Worm (Caenorhabditis elegans) whole organism, L2 larva: Measurements from ENCODE around the gene K08H2.3.

Experiments used
- C34F6.9 ChIP-seq: fragments of 150-350 bp; optimal IDR thresholded peaks from 2 replicates; lab custom pipeline; 2014; ENCODE audit warnings: missing biosample characterization, missing genetic modification characterization
- F13H6.1 ChIP-seq: sonication (generic microtip); optimal IDR thresholded peaks from 2 replicates; lab custom pipeline; 2016; ENCODE audit warnings: missing genetic modification characterization, missing compliant biosample characterization
- Y55F3AM.14 ChIP-seq: fragments of 200-800 bp; sonication (Bioruptor generic); optimal IDR thresholded peaks from 2 replicates; lab custom pipeline; 2018; ENCODE audit warnings: mild to moderate bottlenecking, missing genetic modification characterization, missing compliant biosample characterization
- ZK546.5 ChIP-seq: sonication (generic microtip); optimal IDR thresholded peaks from 2 replicates; lab custom pipeline; 2017; ENCODE audit warnings: missing biosample characterization, missing genetic modification characterization
- alr-1 ChIP-seq: fragments of 150-350 bp; optimal IDR thresholded peaks from 2 replicates; lab custom pipeline; 2014; ENCODE audit warnings: missing biosample characterization, missing genetic modification characterization
- aly-2 ChIP-seq: fragments of 150-350 bp; optimal IDR thresholded peaks from 2 replicates; lab custom pipeline; 2014; ENCODE audit warnings: missing biosample characterization, missing genetic modification characterization
- ama-1 ChIP-seq: fragments of 150-350 bp; optimal IDR thresholded peaks from 2 replicates; lab custom pipeline; 2018; ENCODE audit warnings: inconsistent platforms
- blmp-1 ChIP-seq: sonication (generic microtip); optimal IDR thresholded peaks from 2 replicates; lab custom pipeline; 2017; ENCODE audit warnings: missing genetic modification characterization, mild to moderate bottlenecking, missing compliant biosample characterization, antibody characterized with exemption, moderate library complexity; ENCODE audit not compliant: insufficient read depth
- ceh-16 ChIP-seq: fragments of 150-350 bp; optimal IDR thresholded peaks from 2 replicates; lab custom pipeline; 2014; ENCODE audit warnings: missing biosample characterization, missing genetic modification characterization
- crh-2 ChIP-seq: sonication (generic microtip); optimal IDR thresholded peaks from 2 replicates; lab custom pipeline; 2017; ENCODE audit warnings: missing biosample characterization, missing genetic modification characterization
- egl-27 ChIP-seq: sonication (generic microtip); optimal IDR thresholded peaks from 3 replicates; lab custom pipeline; 2017; ENCODE audit warnings: missing biosample characterization, missing genetic modification reagents, missing genetic modification characterization
- elt-1 ChIP-seq: fragments of 150-350 bp; optimal IDR thresholded peaks from 2 replicates; lab custom pipeline; 2014; ENCODE audit warnings: missing biosample characterization, missing genetic modification characterization
- elt-3 ChIP-seq: sonication (generic microtip); optimal IDR thresholded peaks from 2 replicates; lab custom pipeline; 2017; ENCODE audit warnings: missing biosample characterization, missing genetic modification characterization
- fos-1 ChIP-seq: fragments of 150-350 bp; optimal IDR thresholded peaks from 2 replicates; lab custom pipeline; 2014; ENCODE audit warnings: missing biosample characterization, missing genetic modification characterization
- gmeb-1 ChIP-seq: fragments of 150-350 bp; optimal IDR thresholded peaks from 2 replicates; lab custom pipeline; 2014; ENCODE audit warnings: missing biosample characterization, missing genetic modification characterization
- lin-11 ChIP-seq: fragments of 150-350 bp; sonication (generic microtip); optimal IDR thresholded peaks from 2 replicates; lab custom pipeline; 2014; ENCODE audit warnings: missing biosample characterization, missing genetic modification characterization, inconsistent platforms, mixed read lengths
- lin-13 ChIP-seq: fragments of 150-350 bp; optimal IDR thresholded peaks from 2 replicates; lab custom pipeline; 2014; ENCODE audit warnings: missing biosample characterization, missing genetic modification reagents, missing genetic modification characterization
- lin-39 ChIP-seq: fragments of 150-350 bp; optimal IDR thresholded peaks from 2 replicates; lab custom pipeline; 2014; ENCODE audit warnings: missing biosample characterization, missing genetic modification reagents, missing genetic modification characterization
- lsy-2 ChIP-seq, 2 experiments: fragments of 150-350 bp in 1 of 2; sonication (generic microtip) in 1 of 2; optimal IDR thresholded peaks; 2 replicates each; lab custom pipeline; 2014 to 2017; ENCODE audit warnings: missing biosample characterization in 2 of 2, missing genetic modification characterization in 2 of 2
- mab-5 ChIP-seq: fragments of 150-350 bp; optimal IDR thresholded peaks from 2 replicates; lab custom pipeline; 2014; ENCODE audit warnings: missing biosample characterization, missing genetic modification characterization
- mbf-1 ChIP-seq: sonication (generic microtip); optimal IDR thresholded peaks from 2 replicates; lab custom pipeline; 2017; ENCODE audit warnings: missing biosample characterization, missing genetic modification characterization
- mdl-1 ChIP-seq, 2 experiments: fragments of 150-350 bp in 1 of 2; sonication (generic microtip) in 1 of 2; optimal IDR thresholded peaks; 2 replicates each; lab custom pipeline; 2017; ENCODE audit warnings: missing biosample characterization in 2 of 2, missing genetic modification characterization in 2 of 2
- nhr-10 ChIP-seq: sonication (generic microtip); optimal IDR thresholded peaks from 2 replicates; lab custom pipeline; 2017; ENCODE audit warnings: missing biosample characterization, missing genetic modification characterization
- nhr-11 ChIP-seq: fragments of 150-350 bp; optimal IDR thresholded peaks from 2 replicates; lab custom pipeline; 2014; ENCODE audit warnings: missing biosample characterization, missing genetic modification characterization
- nhr-129 ChIP-seq: fragments of 150-350 bp; optimal IDR thresholded peaks from 2 replicates; lab custom pipeline; 2014; ENCODE audit warnings: missing biosample characterization, missing genetic modification characterization
- nhr-23 ChIP-seq: fragments of 150-350 bp; optimal IDR thresholded peaks from 2 replicates; lab custom pipeline; 2014; ENCODE audit warnings: missing biosample characterization, missing genetic modification reagents, missing genetic modification characterization
- nhr-237 ChIP-seq: fragments of 150-350 bp; optimal IDR thresholded peaks from 2 replicates; lab custom pipeline; 2014; ENCODE audit warnings: missing biosample characterization, missing genetic modification characterization
- nhr-25 ChIP-seq: fragments of 150-350 bp; sonication (generic microtip); optimal IDR thresholded peaks from 3 replicates; lab custom pipeline; 2014; ENCODE audit warnings: missing biosample characterization, missing genetic modification characterization
- nhr-6 ChIP-seq: fragments of 150-350 bp; optimal IDR thresholded peaks from 2 replicates; lab custom pipeline; 2014; ENCODE audit warnings: missing biosample characterization, missing genetic modification characterization
- sem-4 ChIP-seq: fragments of 150-350 bp; optimal IDR thresholded peaks from 2 replicates; lab custom pipeline; 2014; ENCODE audit warnings: missing biosample characterization, missing genetic modification reagents, missing genetic modification characterization
- unc-39 ChIP-seq: fragments of 150-350 bp; optimal IDR thresholded peaks from 2 replicates; lab custom pipeline; 2014; ENCODE audit warnings: missing biosample characterization, missing genetic modification characterization
- unc-55 ChIP-seq: fragments of 150-350 bp; sonication (generic microtip); optimal IDR thresholded peaks from 3 replicates; lab custom pipeline; 2014; ENCODE audit warnings: missing biosample characterization, missing genetic modification reagents, missing genetic modification characterization
- unc-62 ChIP-seq: fragments of 150-350 bp; optimal IDR thresholded peaks from 2 replicates; lab custom pipeline; 2014; ENCODE audit warnings: missing biosample characterization, missing genetic modification reagents, missing genetic modification characterization
- zag-1 ChIP-seq: fragments of 150-350 bp; optimal IDR thresholded peaks from 2 replicates; lab custom pipeline; 2014; ENCODE audit warnings: missing biosample characterization, missing genetic modification characterization
- ztf-1 ChIP-seq: fragments of 200-800 bp; sonication (Bioruptor generic); conservative IDR thresholded peaks from 2 replicates; pipeline ENCODE4 v1.3.6; 2022; ENCODE audit warnings: missing genetic modification characterization, missing compliant biosample characterization

Gene K08H2.3

DNA sequence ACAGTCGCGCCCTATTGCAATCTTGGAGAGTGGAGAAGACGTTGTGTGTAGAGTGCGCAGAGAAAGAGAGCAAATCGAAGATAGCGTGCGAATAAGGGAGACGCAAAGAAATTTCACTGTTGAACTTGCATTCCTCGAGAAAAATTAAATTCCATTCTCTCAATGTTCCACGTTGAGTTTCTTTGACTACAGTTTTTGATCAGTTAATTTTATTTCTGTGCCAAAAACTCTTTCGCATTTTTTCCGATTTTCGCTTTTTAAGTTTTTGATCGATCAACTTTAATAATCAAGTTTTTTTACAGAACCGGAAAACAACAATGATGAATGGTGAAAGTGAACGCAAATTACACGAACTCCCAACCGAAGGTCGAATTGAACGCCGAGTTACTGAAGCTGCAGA is at the start of gene K08H2.3:
K08H2.3 (plus strand) TSS at position 301 of the 400 bp plus-strand sequence.
- TF ChIP-seq zag-1 (tag; lab: Kevin White, UChicago) = no peak
- no peak for TF ChIP-seq lin-39
- TF ChIP-seq C34F6.9 (tag; lab: Kevin White, UChicago) = no peak
- TF ChIP-seq alr-1 (tag; lab: Kevin White, UChicago) = no peak
- no peak for TF ChIP-seq unc-62 (GFP tag; lab: Kevin White, UChicago)
- no peak for TF ChIP-seq egl-27 (tag; lab: Kevin White, UChicago)
- no peak for TF ChIP-seq F13H6.1 (tag; lab: Kevin White, UChicago)
- no peak for TF ChIP-seq nhr-6 (tag; lab: Kevin White, UChicago)
- TF ChIP-seq lin-11 = no peak
- TF ChIP-seq nhr-237 (tag; lab: Kevin White, UChicago) = no peak
- no peak for TF ChIP-seq blmp-1 (tag; lab: Kevin White, UChicago)
- no peak for TF ChIP-seq elt-3 (tag; lab: Kevin White, UChicago)

DNA sequence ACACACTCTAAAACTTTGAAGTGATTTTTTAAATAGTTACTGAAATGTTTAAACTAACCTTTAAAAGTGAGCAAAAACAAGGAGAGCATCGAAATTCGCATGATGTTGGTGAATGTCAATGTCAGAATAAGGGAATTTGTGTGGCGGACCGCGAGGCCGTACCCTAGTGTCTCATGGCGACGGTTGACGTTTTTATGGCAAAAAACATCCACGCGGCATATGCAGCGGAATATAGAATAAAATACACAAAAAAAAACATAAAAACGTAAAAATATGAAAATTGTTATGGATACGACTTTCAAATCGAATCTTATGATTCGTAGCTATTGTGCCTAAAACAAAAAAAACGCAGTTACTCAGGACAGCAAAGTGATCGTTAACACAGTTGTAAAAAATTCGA is 47.3 kb upstream of the K08H2.3 start, which contains the start of gene cwp-5:
cwp-5 (minus strand) TSS at position 101 of the 400 bp plus-strand sequence.
- no peak for TF ChIP-seq lsy-2 (tag; optimal IDR thresholded peaks at IDR 0.05; lab: Kevin White, UChicago)
- no peak for TF ChIP-seq gmeb-1
- no peak for TF ChIP-seq lin-13 (GFP tag; lab: Kevin White, UChicago)
- no peak for TF ChIP-seq unc-39 (tag; lab: Kevin White, UChicago)
- no peak for TF ChIP-seq fos-1 (tag; lab: Kevin White, UChicago)
- TF ChIP-seq ztf-1 = no peak
- no peak for TF ChIP-seq egl-27 (tag; lab: Kevin White, UChicago)
- TF ChIP-seq nhr-23 (tag; lab: Kevin White, UChicago) = no peak
- no peak for TF ChIP-seq Y55F3AM.14 (GFP tag; lab: Kevin White, UChicago)
- TF ChIP-seq mdl-1 (tag; optimal IDR thresholded peaks at IDR 0.05; lab: Kevin White, UChicago) = no peak
- no peak for TF ChIP-seq aly-2 (tag; lab: Kevin White, UChicago)
- no peak for TF ChIP-seq ceh-16 (tag; lab: Kevin White, UChicago)
- TF ChIP-seq mbf-1 (tag; lab: Kevin White, UChicago) = no peak
- TF ChIP-seq unc-55 (GFP tag; lab: Kevin White, UChicago) = no peak
- TF ChIP-seq F13H6.1 (tag; lab: Kevin White, UChicago) = no peak

DNA sequence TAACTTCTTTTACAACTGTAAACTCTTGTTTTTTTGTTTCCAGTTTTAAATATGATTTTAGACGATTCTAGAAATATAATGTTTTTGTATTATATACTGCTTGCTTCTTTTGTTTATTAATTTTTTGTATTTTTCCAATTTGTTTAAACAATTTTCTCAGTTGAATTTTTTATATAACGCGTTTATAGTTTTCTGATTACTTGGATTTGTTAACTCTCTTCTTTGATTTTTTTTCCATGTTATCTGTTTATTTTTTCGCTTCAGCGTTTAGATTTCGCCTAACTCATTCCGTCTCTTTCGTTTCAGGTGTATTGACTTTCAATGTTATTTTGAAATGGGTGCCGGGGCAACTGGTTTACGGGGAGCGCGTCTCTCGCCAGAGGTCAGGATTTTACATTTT is 46.3 kb upstream of the K08H2.3 start, which contains the start of gene gpa-6:
gpa-6 (plus strand) TSS at position 301 of the 400 bp plus-strand sequence.
- TF ChIP-seq nhr-10 (tag; lab: Kevin White, UChicago) = no peak
- no peak for TF ChIP-seq nhr-25 (tag; lab: Kevin White, UChicago)
- no peak for TF ChIP-seq mab-5 (tag; lab: Kevin White, UChicago)
- no peak for TF ChIP-seq egl-27 (tag; lab: Kevin White, UChicago)
- TF ChIP-seq ama-1 (lab: Kevin White, UChicago) = no peak
- no peak for TF ChIP-seq sem-4
- TF ChIP-seq fos-1 (tag; lab: Kevin White, UChicago) = no peak

DNA sequence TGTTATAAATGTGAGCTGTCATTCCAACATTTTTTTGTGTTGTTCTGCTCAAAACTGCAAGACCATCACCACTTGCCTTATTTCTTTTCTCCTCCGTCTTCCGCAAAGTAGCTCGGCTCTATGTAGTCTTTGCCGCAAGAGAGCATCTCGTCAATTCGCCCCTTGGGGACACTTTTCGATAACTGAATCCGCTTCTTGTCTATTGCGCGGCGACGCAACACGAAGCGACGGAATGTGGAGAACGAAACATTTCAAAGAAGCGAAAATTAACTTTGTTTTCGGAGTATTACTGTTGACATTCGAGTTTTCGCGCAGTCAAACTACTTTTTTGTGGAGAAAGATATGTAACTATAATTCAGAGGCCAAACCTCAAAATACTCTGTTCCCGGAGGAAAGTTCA is 39.1 kb upstream of the K08H2.3 start:
- TF ChIP-seq nhr-23 (tag; lab: Kevin White, UChicago) (no peak), elt-1 (tag; lab: Kevin White, UChicago) (no peak), crh-2 (tag; lab: Kevin White, UChicago) (no peak), lin-39 (no peak), nhr-11 (tag; lab: Kevin White, UChicago) (no peak), nhr-10 (tag; lab: Kevin White, UChicago) (no peak), mdl-1 (tag; optimal IDR thresholded peaks at IDR 0.05; lab: Kevin White, UChicago) (no peak)

DNA sequence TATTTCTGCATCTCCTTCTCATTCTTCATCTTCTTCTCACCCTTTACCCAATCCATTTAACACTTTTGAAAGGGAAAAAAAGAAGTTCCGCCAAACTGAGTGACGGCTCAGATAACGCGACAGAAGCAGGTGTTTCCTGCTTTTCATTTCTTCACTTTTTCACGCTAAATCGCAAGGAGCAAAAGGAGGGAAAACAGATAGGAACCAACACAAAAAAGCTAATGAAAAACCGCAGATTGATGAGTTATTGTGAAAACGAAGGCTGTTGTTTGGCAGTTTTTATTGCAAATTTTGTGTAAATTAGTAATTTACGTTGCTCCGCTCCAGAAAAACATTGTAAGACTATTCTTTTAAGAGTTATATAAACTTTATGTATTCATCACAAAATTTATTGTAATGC is 36.9 kb upstream of the K08H2.3 start:
- TF ChIP-seq nhr-237 (tag; lab: Kevin White, UChicago) (no peak), ZK546.5 (tag; lab: Kevin White, UChicago) (no peak), unc-39 (tag; lab: Kevin White, UChicago) (no peak), nhr-11 (tag; lab: Kevin White, UChicago) (no peak), nhr-6 (tag; lab: Kevin White, UChicago) (no peak), Y55F3AM.14 (GFP tag; lab: Kevin White, UChicago) (no peak), F13H6.1 (tag; lab: Kevin White, UChicago) (peak; percentile 8), mdl-1 (tag; optimal IDR thresholded peaks at IDR 0.05; lab: Kevin White, UChicago) (no peak), nhr-129 (tag; lab: Kevin White, UChicago) (peak; percentile 1), unc-55 (GFP tag; lab: Kevin White, UChicago) (no peak), alr-1 (tag; lab: Kevin White, UChicago) (no peak)
